Fruit fly (Drosophila melanogaster) whole organism, adult: Measurements from ENCODE around the gene CG46464.

Source experiments
- CG11617 ChIP-seq: fragments of 200-800 bp; sonication (Bioruptor generic); optimal IDR thresholded peaks from 2 replicates; lab custom pipeline; 2017; ENCODE audit warnings: mild to moderate bottlenecking, missing biosample characterization, missing genetic modification reagents, missing genetic modification characterization
- CG12768 ChIP-seq: fragments of 200-800 bp; sonication (Bioruptor generic); optimal IDR thresholded peaks from 2 replicates; lab custom pipeline; 2017; ENCODE audit warnings: missing biosample characterization, missing genetic modification characterization, mild to moderate bottlenecking, moderate library complexity, missing genetic modification reagents
- CG14711 ChIP-seq: fragments of 200-800 bp; sonication (Bioruptor generic); optimal IDR thresholded peaks from 2 replicates; lab custom pipeline; 2018; ENCODE audit warnings: missing biosample characterization, mild to moderate bottlenecking, missing genetic modification characterization, moderate library complexity
- CG1620 ChIP-seq: fragments of 200-800 bp; sonication (Bioruptor generic); optimal IDR thresholded peaks from 2 replicates; lab custom pipeline; 2016; ENCODE audit warnings: missing biosample characterization, missing genetic modification characterization
- CG33017 ChIP-seq: fragments of 200-800 bp; sonication (Bioruptor generic); optimal IDR thresholded peaks from 2 replicates; lab custom pipeline; 2018; ENCODE audit warnings: missing biosample characterization, mild to moderate bottlenecking, missing genetic modification characterization, moderate library complexity
- CG5204 ChIP-seq: fragments of 200-800 bp; sonication (Bioruptor generic); optimal IDR thresholded peaks from 2 replicates; lab custom pipeline; 2016; ENCODE audit warnings: missing biosample characterization, missing genetic modification characterization
- CG7045 ChIP-seq: fragments of 200-800 bp; sonication (Bioruptor generic); optimal IDR thresholded peaks from 2 replicates; lab custom pipeline; 2017; ENCODE audit warnings: missing biosample characterization, mild to moderate bottlenecking, missing genetic modification characterization
- CG7101 ChIP-seq: fragments of 200-800 bp; sonication (Bioruptor generic); optimal IDR thresholded peaks from 2 replicates; lab custom pipeline; 2018; ENCODE audit warnings: missing biosample characterization, mild to moderate bottlenecking, missing genetic modification characterization, moderate library complexity
- Clk ChIP-seq: fragments of 200-800 bp; sonication (Bioruptor generic); optimal IDR thresholded peaks from 2 replicates; lab custom pipeline; 2017; ENCODE audit warnings: missing biosample characterization, missing genetic modification characterization
- Crg-1 ChIP-seq: fragments of 200-800 bp; sonication (Bioruptor generic); optimal IDR thresholded peaks from 2 replicates; lab custom pipeline; 2016; ENCODE audit warnings: missing biosample characterization, missing genetic modification characterization
- Hr96 ChIP-seq: fragments of 200-800 bp; sonication (Bioruptor generic); optimal IDR thresholded peaks from 2 replicates; lab custom pipeline; 2016; ENCODE audit warnings: missing biosample characterization, missing genetic modification characterization
- Mnt ChIP-seq: fragments of 200-800 bp; sonication (Bioruptor generic); optimal IDR thresholded peaks from 2 replicates; lab custom pipeline; 2016; ENCODE audit warnings: missing biosample characterization, mild to moderate bottlenecking, missing genetic modification characterization
- bab1 ChIP-seq: fragments of 200-800 bp; sonication (Bioruptor generic); optimal IDR thresholded peaks from 3 replicates; lab custom pipeline; 2019; ENCODE audit warnings: missing biosample characterization, mild to moderate bottlenecking, missing genetic modification characterization, moderate library complexity
- cic ChIP-seq: fragments of 200-800 bp; sonication (Bioruptor generic); optimal IDR thresholded peaks from 2 replicates; lab custom pipeline; 2017; ENCODE audit warnings: missing biosample characterization, mild to moderate bottlenecking, missing genetic modification characterization, moderate library complexity
- cnc ChIP-seq, 2 experiments: fragments of >200 bp; optimal IDR thresholded peaks; 2 replicates each; lab custom pipeline; 2017
- kay ChIP-seq: fragments of 200-800 bp; sonication (Bioruptor generic); peaks from one replicate; lab custom pipeline; 2016; ENCODE audit warnings: missing biosample characterization, missing genetic modification characterization, borderline replicate concordance
- ovo ChIP-seq: fragments of 200-800 bp; sonication (Bioruptor generic); optimal IDR thresholded peaks from 2 replicates; lab custom pipeline; 2016; ENCODE audit warnings: missing biosample characterization, missing genetic modification characterization
- pad ChIP-seq: fragments of 200-800 bp; sonication (Bioruptor generic); optimal IDR thresholded peaks from 3 replicates; lab custom pipeline; 2017; ENCODE audit warnings: missing biosample characterization, missing genetic modification characterization, mild to moderate bottlenecking, moderate library complexity, missing genetic modification reagents
- tj ChIP-seq: fragments of 200-800 bp; sonication (Bioruptor generic); optimal IDR thresholded peaks from 3 replicates; lab custom pipeline; 2017; ENCODE audit warnings: missing biosample characterization, mild to moderate bottlenecking, missing genetic modification characterization, moderate library complexity
- toe ChIP-seq: fragments of 200-800 bp; sonication (Bioruptor generic); optimal IDR thresholded peaks from 2 replicates; lab custom pipeline; 2016; ENCODE audit warnings: missing biosample characterization, missing genetic modification characterization

The CG46464 gene

DNA sequence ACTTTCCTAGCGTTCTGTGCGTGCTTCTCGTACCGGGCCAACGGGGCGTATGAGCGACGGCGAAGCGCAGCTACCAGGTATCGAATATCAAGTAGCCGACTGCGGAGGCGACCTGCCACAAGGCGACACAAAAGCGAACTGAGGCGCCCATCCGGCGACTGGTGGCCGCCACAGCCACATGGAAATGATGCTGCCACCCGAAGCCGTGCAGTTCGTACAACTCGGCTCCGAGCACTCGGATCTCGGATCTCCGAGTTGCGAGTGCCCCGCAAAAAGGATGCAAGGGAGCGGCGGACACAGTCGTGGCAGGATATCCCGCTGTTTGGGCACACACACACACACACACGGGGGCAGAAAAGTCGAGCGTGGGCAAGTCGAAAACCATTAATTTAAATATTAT, at the start of gene CG46464, which contains the start of gene CG12994:
Gene CG46464 (minus strand): TSS at position 115 of the 400 bp plus-strand sequence.
Gene CG12994 (minus strand): TSS at position 115 of the 400 bp plus-strand sequence.
- TF ChIP-seq toe (GFP tag; lab: Kevin White, UChicago), result no peak
- no peak for TF ChIP-seq CG7101 (tag; lab: Kevin White, UChicago)
- no peak for TF ChIP-seq kay
- no peak for TF ChIP-seq CG12768 (GFP tag; lab: Kevin White, UChicago)
- no peak for TF ChIP-seq Hr96 (GFP tag; lab: Kevin White, UChicago)
- TF ChIP-seq bab1 (GFP tag; lab: Kevin White, UChicago), result no peak
- TF ChIP-seq tj, result no peak

dm6 chrX:17491184-17491583, 47.4 kb upstream of the CG46464 start:
- TF ChIP-seq CG5204 (no peak), tj (no peak), Crg-1 (no peak), CG12768 (GFP tag; lab: Kevin White, UChicago) (peak; percentile 14), ovo (GFP tag; lab: Kevin White, UChicago) (no peak), CG1620 (GFP tag; lab: Kevin White, UChicago) (no peak), pad (GFP tag; lab: Kevin White, UChicago) (peak; percentile 30), cnc (optimal IDR thresholded peaks at IDR 0.05; lab: Kevin White, UChicago) (no peak), CG7045 (peak; percentile 25), Clk (GFP tag; lab: Kevin White, UChicago) (no peak), toe (GFP tag; lab: Kevin White, UChicago) (no peak), cic (no peak), CG7101 (tag; lab: Kevin White, UChicago) (peak; percentile 85), Hr96 (GFP tag; lab: Kevin White, UChicago) (peak; percentile 39), Mnt (GFP tag; lab: Kevin White, UChicago) (peak; percentile 5), CG33017 (tag; lab: Kevin White, UChicago) (peak; percentile 75), CG11617 (GFP tag; lab: Kevin White, UChicago) (peak; percentile 29), kay (peak; percentile 92), CG14711 (tag; lab: Kevin White, UChicago) (peak; percentile 77), bab1 (GFP tag; lab: Kevin White, UChicago) (peak; percentile 69)

- TF ChIP-seq CG33017 (tag; lab: Kevin White, UChicago) (no peak), cnc (optimal IDR thresholded peaks at IDR 0.05; lab: Kevin White, UChicago) (no peak), CG7045 (no peak), Mnt (GFP tag; lab: Kevin White, UChicago) (no peak), Crg-1 (no peak), Clk (GFP tag; lab: Kevin White, UChicago) (no peak), bab1 (GFP tag; lab: Kevin White, UChicago) (no peak), CG5204 (no peak), kay (no peak), cic (no peak), CG7101 (tag; lab: Kevin White, UChicago) (no peak), tj (no peak), CG14711 (tag; lab: Kevin White, UChicago) (no peak)
Measured at dm6 chrX:17490462-17490861, 46.7 kb upstream of the CG46464 start.

- TF ChIP-seq Mnt (GFP tag; lab: Kevin White, UChicago), result no peak
- no peak for TF ChIP-seq kay
- no peak for TF ChIP-seq CG12768 (GFP tag; lab: Kevin White, UChicago)
- TF ChIP-seq CG33017 (tag; lab: Kevin White, UChicago), result no peak
- TF ChIP-seq CG7101 (tag; lab: Kevin White, UChicago), result no peak
- peak; percentile 15 for TF ChIP-seq bab1 (GFP tag; lab: Kevin White, UChicago)
- TF ChIP-seq CG14711 (tag; lab: Kevin White, UChicago), result peak; percentile 18
- no peak for TF ChIP-seq CG11617 (GFP tag; lab: Kevin White, UChicago)
Measured at dm6 chrX:17489853-17490252, 46.1 kb upstream of the CG46464 start.

- TF ChIP-seq CG7101 (tag; lab: Kevin White, UChicago) (no peak), CG33017 (tag; lab: Kevin White, UChicago) (no peak), CG1620 (GFP tag; lab: Kevin White, UChicago) (no peak), Mnt (GFP tag; lab: Kevin White, UChicago) (no peak), cic (no peak), pad (GFP tag; lab: Kevin White, UChicago) (no peak), ovo (GFP tag; lab: Kevin White, UChicago) (no peak)
Measured at dm6 chrX:17488422-17488821, 44.6 kb upstream of the CG46464 start.

DNA sequence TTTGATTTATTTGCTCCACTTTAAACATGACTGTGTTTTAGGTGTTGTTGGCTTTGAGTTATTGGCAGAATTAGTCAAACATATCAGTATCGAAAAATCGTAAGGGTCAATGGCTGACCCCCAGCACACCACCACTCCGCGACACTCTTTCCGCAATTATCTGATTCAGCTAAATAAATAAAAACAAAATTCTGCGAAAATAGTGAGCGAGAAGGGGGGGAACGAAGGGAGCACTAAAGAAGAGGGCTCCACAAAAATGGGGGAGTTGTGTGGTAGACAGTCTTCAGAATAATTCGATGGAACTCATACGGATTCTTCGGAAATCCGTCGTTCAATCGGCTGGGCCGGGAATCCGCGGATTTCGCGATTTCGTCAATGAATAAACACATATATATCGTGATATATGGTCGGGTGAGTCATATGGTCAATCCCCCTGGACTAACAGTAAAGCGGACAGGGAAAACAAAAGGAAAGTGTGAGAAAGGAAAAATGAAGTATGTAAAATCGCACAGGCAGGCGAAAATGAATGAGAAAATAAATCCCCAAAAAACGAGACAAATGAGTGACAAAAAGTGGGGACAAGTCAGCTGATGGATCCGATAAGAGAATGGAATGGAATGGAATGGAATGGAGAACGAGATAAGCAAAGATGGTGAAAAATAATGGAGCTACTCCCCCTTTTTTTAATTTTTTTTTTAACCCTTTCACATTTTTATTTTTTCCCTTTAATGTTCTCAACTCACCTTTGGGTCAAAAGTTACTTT, 41.7 kb upstream of the CG46464 start:
- TF ChIP-seq tj, result peak; percentile 91
- no peak for TF ChIP-seq Clk (GFP tag; lab: Kevin White, UChicago)
- no peak for TF ChIP-seq CG12768 (GFP tag; lab: Kevin White, UChicago)
- no peak for TF ChIP-seq toe (GFP tag; lab: Kevin White, UChicago)
